Worm (Caenorhabditis elegans): ENCODE data around the gene pas-1.

The pas-1 gene

ce11 chrV:14428865-14429264, 6.4 kb upstream of the pas-1 start, which contains the start of gene F23B12.1:
Gene F23B12.1 (plus strand): TSS chrV:14429165.
- no peak for TF ChIP-seq egl-27 (tag; optimal IDR thresholded peaks at IDR 0.05)
- TF ChIP-seq elt-3 (tag; optimal IDR thresholded peaks at IDR 0.05), result no peak
- TF ChIP-seq ztf-11 (tag; optimal IDR thresholded peaks at IDR 0.05), result no peak
- no peak for TF ChIP-seq nhr-12 (tag; optimal IDR thresholded peaks at IDR 0.05)
- TF ChIP-seq pha-4 (tag; optimal IDR thresholded peaks at IDR 0.05), result no peak
- TF ChIP-seq fkh-2 (tag; optimal IDR thresholded peaks at IDR 0.05), result no peak
- no peak for TF ChIP-seq fos-1 (tag; optimal IDR thresholded peaks at IDR 0.05)
- TF ChIP-seq lsy-12 (tag; optimal IDR thresholded peaks at IDR 0.05), result no peak
- no peak for TF ChIP-seq skn-1 (tag; optimal IDR thresholded peaks at IDR 0.05)
- TF ChIP-seq elt-1 (tag; optimal IDR thresholded peaks at IDR 0.05), result no peak
- TF ChIP-seq ceh-82 (tag; optimal IDR thresholded peaks at IDR 0.05), result no peak
- TF ChIP-seq eor-1 (tag; optimal IDR thresholded peaks at IDR 0.05), result no peak

ce11 chrV:14427069-14427825, 4.8 kb upstream of the pas-1 start:
- TF ChIP-seq lsy-12 (tag; optimal IDR thresholded peaks at IDR 0.05) (no peak), fkh-2 (tag; optimal IDR thresholded peaks at IDR 0.05) (no peak), nhr-43 (tag; optimal IDR thresholded peaks at IDR 0.05; ENCODE audit: poor library complexity, severe bottlenecking) (no peak), lin-15B (tag; optimal IDR thresholded peaks at IDR 0.05) (no peak), ama-1 (optimal IDR thresholded peaks at IDR 0.05) (no peak), nhr-237 (tag; optimal IDR thresholded peaks at IDR 0.05) (no peak), elt-1 (tag; optimal IDR thresholded peaks at IDR 0.05) (no peak), elt-2 (tag; optimal IDR thresholded peaks at IDR 0.05) (no peak)

ce11 chrV:14426013-14426412, 3.6 kb upstream of the pas-1 start:
- TF ChIP-seq lin-15B (tag; optimal IDR thresholded peaks at IDR 0.05) (no peak), jun-1 (tag; optimal IDR thresholded peaks at IDR 0.05) (no peak), pqm-1 (tag; optimal IDR thresholded peaks at IDR 0.05) (no peak), nhr-25 (tag; optimal IDR thresholded peaks at IDR 0.05) (no peak), lin-39 (tag; optimal IDR thresholded peaks at IDR 0.05) (no peak), mml-1 (tag; optimal IDR thresholded peaks at IDR 0.05) (no peak)

DNA sequence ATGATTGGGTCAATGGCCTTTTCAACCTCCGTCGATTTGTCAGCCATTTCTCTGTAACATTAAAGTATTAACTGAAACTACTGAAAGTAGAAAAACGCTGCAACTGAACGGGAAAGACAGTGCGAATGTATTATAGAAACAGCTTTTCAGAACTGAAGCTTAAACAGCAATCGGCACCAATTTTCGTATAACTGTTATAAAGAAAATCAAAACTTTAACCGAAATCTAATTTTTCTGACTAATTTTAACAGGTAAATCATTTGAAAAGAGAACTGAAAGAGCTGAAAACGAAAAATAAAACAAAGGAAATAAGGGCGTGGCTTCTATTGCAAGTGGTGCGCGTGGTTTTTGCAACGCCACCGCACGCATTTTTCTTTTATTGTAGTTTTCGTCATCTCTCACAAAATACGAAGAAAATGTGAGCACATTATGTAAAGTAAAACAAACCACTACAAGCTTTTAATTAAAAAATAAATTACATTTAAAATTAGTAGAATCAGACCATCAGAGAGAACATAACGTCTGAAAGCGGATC, 2.6 kb upstream of the pas-1 start, which contains the start of gene rrsr-1:
Gene rrsr-1, minus strand, starts transcription at position 51 of the 535 bp plus-strand sequence.
- TF ChIP-seq fos-1 (tag; optimal IDR thresholded peaks at IDR 0.05) (no peak), snpc-4 (tag; optimal IDR thresholded peaks at IDR 0.05) (peak; percentile 54), lin-15B (tag; optimal IDR thresholded peaks at IDR 0.05) (peak; percentile 5), unc-62 (GFP tag; optimal IDR thresholded peaks at IDR 0.05) (no peak), elt-2 (tag; optimal IDR thresholded peaks at IDR 0.05) (no peak), unc-39 (tag; optimal IDR thresholded peaks at IDR 0.05) (no peak), ceh-9 (tag; optimal IDR thresholded peaks at IDR 0.05) (no peak), mml-1 (tag; optimal IDR thresholded peaks at IDR 0.05) (no peak), nhr-11 (tag; optimal IDR thresholded peaks at IDR 0.05) (no peak), nhr-43 (tag; optimal IDR thresholded peaks at IDR 0.05; ENCODE audit: poor library complexity, severe bottlenecking) (peak; percentile 53), egl-27 (tag; optimal IDR thresholded peaks at IDR 0.05) (no peak), elt-1 (tag; optimal IDR thresholded peaks at IDR 0.05) (no peak), egl-5 (tag; optimal IDR thresholded peaks at IDR 0.05) (peak; percentile 46), ztf-11 (tag; optimal IDR thresholded peaks at IDR 0.05) (no peak)

DNA sequence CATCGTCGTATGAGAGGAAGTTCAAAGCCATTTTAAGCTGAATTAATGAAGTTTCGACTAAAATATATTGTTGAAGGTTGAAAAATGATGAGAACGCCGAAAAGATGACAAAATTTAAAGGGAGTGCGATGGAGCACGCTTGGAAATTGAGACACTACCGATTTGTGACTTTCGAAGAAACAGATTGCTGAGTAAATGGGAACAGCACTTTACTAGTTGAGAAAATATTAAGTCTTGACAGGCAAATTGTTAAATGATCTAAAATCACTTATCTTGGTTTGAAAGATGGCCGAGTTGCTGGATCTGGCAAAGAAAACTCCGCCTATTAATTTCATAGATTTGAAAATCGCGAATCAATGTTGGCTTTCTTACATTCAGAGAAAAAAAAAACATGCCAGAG, 850 bp upstream of the pas-1 start, which contains the start of gene rpoa-12:
Gene rpoa-12, minus strand, starts transcription at position 37 of the 400 bp plus-strand sequence.
- TF ChIP-seq aly-2 (tag; optimal IDR thresholded peaks at IDR 0.05), result no peak
- TF ChIP-seq snpc-4 (tag; optimal IDR thresholded peaks at IDR 0.05), result peak; percentile 24
- no peak for TF ChIP-seq elt-2 (tag; optimal IDR thresholded peaks at IDR 0.05)
- TF ChIP-seq nhr-76 (tag; optimal IDR thresholded peaks at IDR 0.05), result no peak
- TF ChIP-seq ztf-11 (tag; optimal IDR thresholded peaks at IDR 0.05), result no peak
- TF ChIP-seq elt-3 (tag; optimal IDR thresholded peaks at IDR 0.05), result no peak
- TF ChIP-seq lin-39 (tag; optimal IDR thresholded peaks at IDR 0.05), result no peak
- TF ChIP-seq ceh-16 (tag; optimal IDR thresholded peaks at IDR 0.05), result no peak
- TF ChIP-seq daf-12 (tag; optimal IDR thresholded peaks at IDR 0.05), result no peak
- no peak for TF ChIP-seq mdl-1 (tag; optimal IDR thresholded peaks at IDR 0.05)
- TF ChIP-seq eor-1 (tag; optimal IDR thresholded peaks at IDR 0.05), result no peak
- peak; percentile 64 for TF ChIP-seq lin-15B (tag; optimal IDR thresholded peaks at IDR 0.05)
- peak; percentile 46 for TF ChIP-seq nfya-1 (tag; optimal IDR thresholded peaks at IDR 0.05; ENCODE audit: insufficient read depth)
- TF ChIP-seq ZK546.5 (tag; optimal IDR thresholded peaks at IDR 0.05), result no peak
- no peak for TF ChIP-seq egl-5 (tag; optimal IDR thresholded peaks at IDR 0.05)
- TF ChIP-seq nhr-237 (tag; optimal IDR thresholded peaks at IDR 0.05), result no peak
- TF ChIP-seq nhr-11 (tag; optimal IDR thresholded peaks at IDR 0.05), result no peak
- TF ChIP-seq skn-1 (tag; optimal IDR thresholded peaks at IDR 0.05), result peak; percentile 98
- TF ChIP-seq jun-1 (tag; optimal IDR thresholded peaks at IDR 0.05), result no peak
- no peak for TF ChIP-seq sea-2 (GFP tag; optimal IDR thresholded peaks at IDR 0.05)
- TF ChIP-seq elt-1 (tag; optimal IDR thresholded peaks at IDR 0.05), result no peak
- TF ChIP-seq ceh-82 (tag; optimal IDR thresholded peaks at IDR 0.05), result no peak
- TF ChIP-seq ceh-28 (tag; optimal IDR thresholded peaks at IDR 0.05), result no peak
- no peak for TF ChIP-seq zag-1 (tag; optimal IDR thresholded peaks at IDR 0.05)
- TF ChIP-seq R02D3.7 (tag; optimal IDR thresholded peaks at IDR 0.05), result no peak
- no peak for TF ChIP-seq nhr-12 (tag; optimal IDR thresholded peaks at IDR 0.05)
- TF ChIP-seq nhr-43 (tag; optimal IDR thresholded peaks at IDR 0.05; ENCODE audit: poor library complexity, severe bottlenecking), result peak; percentile 19
- TF ChIP-seq mml-1 (tag; optimal IDR thresholded peaks at IDR 0.05), result no peak
- TF ChIP-seq fkh-2 (tag; optimal IDR thresholded peaks at IDR 0.05), result no peak
- no peak for TF ChIP-seq fkh-10 (GFP tag; optimal IDR thresholded peaks at IDR 0.05)
- TF ChIP-seq pha-4 (tag; optimal IDR thresholded peaks at IDR 0.05), result peak; percentile 52

Data from whole organism, L3 larva.